Worm (Caenorhabditis elegans): ENCODE data around the gene acr-7.

ce11 chrII:7838661-7839060, 10.9 kb downstream of the acr-7 start:
- no peak for TF ChIP-seq dao-5 (tag; optimal IDR thresholded peaks at IDR 0.05)
- TF ChIP-seq him-1 (tag; optimal IDR thresholded peaks at IDR 0.05) = no peak
- no peak for TF ChIP-seq W03F9.2 (tag; optimal IDR thresholded peaks at IDR 0.05)

Measured in whole organism, L4/young adult.